Worm (Caenorhabditis elegans) whole organism, L4 larva: ENCODE results near the gene F02E8.4.

Experiments
- F44E2.7 ChIP-seq: fragments of 200-800 bp; sonication (Bioruptor generic); IDR thresholded peaks from 2 replicates; pipeline ENCODE4 v2.1.2; 2022; ENCODE audit warnings: missing genetic modification characterization, missing compliant biosample characterization
- dmd-6 ChIP-seq: fragments of 200-800 bp; sonication (Bioruptor generic); IDR thresholded peaks from 2 replicates; pipeline ENCODE4 v1.3.6; 2022; ENCODE audit warnings: missing genetic modification reagents, missing genetic modification characterization, missing compliant biosample characterization
- dpl-1 ChIP-seq: fragments of 150-350 bp; optimal IDR thresholded peaks from 2 replicates; lab custom pipeline; 2014; ENCODE audit warnings: missing biosample characterization, missing genetic modification reagents, missing genetic modification characterization
- hlh-30 ChIP-seq: sonication (generic microtip); optimal IDR thresholded peaks from 2 replicates; lab custom pipeline; 2017; ENCODE audit warnings: antibody characterized with exemption, mild to moderate bottlenecking, missing genetic modification characterization, missing compliant biosample characterization; ENCODE audit not compliant: insufficient read depth
- jun-1 ChIP-seq: fragments of 150-350 bp; optimal IDR thresholded peaks from 2 replicates; lab custom pipeline; 2014; ENCODE audit warnings: missing biosample characterization, missing genetic modification reagents, missing genetic modification characterization
- lin-13 ChIP-seq: fragments of 150-350 bp; optimal IDR thresholded peaks from 2 replicates; lab custom pipeline; 2014; ENCODE audit warnings: missing biosample characterization, missing genetic modification reagents, missing genetic modification characterization
- lin-29 ChIP-seq: fragments of 200-800 bp; sonication (Bioruptor generic); IDR thresholded peaks from 2 replicates; pipeline ENCODE4 v1.3.6; 2022; ENCODE audit warnings: missing genetic modification reagents, missing genetic modification characterization, missing compliant biosample characterization
- lin-39 ChIP-seq: fragments of 150-350 bp; optimal IDR thresholded peaks from 2 replicates; lab custom pipeline; 2014; ENCODE audit warnings: missing biosample characterization, missing genetic modification reagents, missing genetic modification characterization
- mep-1 ChIP-seq: fragments of 150-350 bp; sonication (generic microtip); optimal IDR thresholded peaks from 3 replicates; lab custom pipeline; 2014; ENCODE audit warnings: missing biosample characterization, missing genetic modification characterization
- nhr-111 ChIP-seq: fragments of 200-800 bp; sonication (Bioruptor generic); optimal IDR thresholded peaks from 2 replicates; lab custom pipeline; 2018; ENCODE audit warnings: mild to moderate bottlenecking, missing genetic modification characterization, missing compliant biosample characterization
- nhr-76 ChIP-seq: fragments of 150-350 bp; optimal IDR thresholded peaks from 2 replicates; lab custom pipeline; 2014; ENCODE audit warnings: missing biosample characterization, missing genetic modification characterization
- saeg-2 ChIP-seq: fragments of 200-800 bp; sonication (Bioruptor generic); IDR thresholded peaks from 2 replicates; pipeline ENCODE4 v1.3.6; 2022; ENCODE audit warnings: missing genetic modification reagents, missing genetic modification characterization, missing compliant biosample characterization
- zfp-2 ChIP-seq: sonication (generic microtip); optimal IDR thresholded peaks from 2 replicates; lab custom pipeline; 2016; ENCODE audit warnings: mild to moderate bottlenecking, missing genetic modification characterization, missing compliant biosample characterization

- TF ChIP-seq lin-39 (no peak), saeg-2 (GFP tag; lab: Robert Waterston, UW) (no peak), jun-1 (tag; lab: Kevin White, UChicago) (no peak), lin-13 (GFP tag; lab: Kevin White, UChicago) (no peak), nhr-76 (tag; lab: Kevin White, UChicago) (no peak), dpl-1 (GFP tag; lab: Kevin White, UChicago) (no peak), dmd-6 (GFP tag; lab: Robert Waterston, UW) (no peak), mep-1 (tag; lab: Kevin White, UChicago) (no peak), lin-29 (GFP tag; lab: Robert Waterston, UW) (no peak), F44E2.7 (no peak), hlh-30 (tag; lab: Kevin White, UChicago) (no peak), zfp-2 (no peak), nhr-111 (GFP tag; lab: Kevin White, UChicago) (no peak)
These were observed 27.4 kb upstream of the F02E8.4 start for ce11 chrX:4426496-4426895.
